Fruit fly (Drosophila melanogaster) whole organism, prepupa: Measurements from ENCODE around the gene CG2652.

Source experiments
- CG11902 ChIP-seq: fragments of 200-800 bp; sonication (Bioruptor generic); optimal IDR thresholded peaks from 3 replicates; lab custom pipeline; 2016; ENCODE audit warnings: missing biosample characterization, missing genetic modification characterization
- CG15336 ChIP-seq: fragments of 200-800 bp; sonication (Bioruptor generic); IDR thresholded peaks from 2 replicates; pipeline ENCODE4 v1.3.6; 2022; ENCODE audit warnings: missing biosample characterization, missing genetic modification characterization
- CG32006 ChIP-seq: fragments of 200-800 bp; sonication (Bioruptor generic); optimal IDR thresholded peaks from 3 replicates; lab custom pipeline; 2017; ENCODE audit warnings: missing biosample characterization, mild to moderate bottlenecking, missing genetic modification characterization
- CG6854 ChIP-seq: fragments of 200-800 bp; sonication (Bioruptor generic); optimal IDR thresholded peaks from 2 replicates; lab custom pipeline; 2017; ENCODE audit warnings: missing biosample characterization, mild to moderate bottlenecking, missing genetic modification characterization
- CG8119 ChIP-seq: fragments of 200-800 bp; sonication (Bioruptor generic); IDR thresholded peaks from 3 replicates; pipeline ENCODE4 v1.3.6; 2022; ENCODE audit warnings: missing biosample characterization, missing genetic modification characterization
- CG8632 ChIP-seq: fragments of 200-800 bp; sonication (Bioruptor generic); optimal IDR thresholded peaks from 3 replicates; lab custom pipeline; 2016; ENCODE audit warnings: missing biosample characterization, missing genetic modification characterization
- CG9139 ChIP-seq: fragments of 200-800 bp; sonication (Bioruptor generic); optimal IDR thresholded peaks from 3 replicates; lab custom pipeline; 2017; ENCODE audit warnings: missing biosample characterization, mild to moderate bottlenecking, missing genetic modification characterization
- Ets21C ChIP-seq: fragments of 200-800 bp; sonication (Bioruptor generic); optimal IDR thresholded peaks from 3 replicates; lab custom pipeline; 2016; ENCODE audit warnings: missing biosample characterization, missing genetic modification characterization
- Hr39 ChIP-seq: fragments of 200-800 bp; sonication (Bioruptor generic); optimal IDR thresholded peaks from 2 replicates; lab custom pipeline; 2016; ENCODE audit warnings: missing biosample characterization, missing genetic modification characterization
- Hr4 ChIP-seq: fragments of 200-800 bp; sonication (Bioruptor generic); optimal IDR thresholded peaks from 3 replicates; lab custom pipeline; 2016; ENCODE audit warnings: missing biosample characterization, missing genetic modification characterization
- Lpt ChIP-seq: fragments of 200-800 bp; sonication (Bioruptor generic); optimal IDR thresholded peaks from 3 replicates; lab custom pipeline; 2016; ENCODE audit warnings: missing biosample characterization, missing genetic modification characterization
- achi ChIP-seq: fragments of 200-800 bp; sonication (Bioruptor generic); optimal IDR thresholded peaks from 3 replicates; lab custom pipeline; 2016; ENCODE audit warnings: missing biosample characterization, missing genetic modification characterization
- dsx ChIP-seq: fragments of 200-800 bp; optimal IDR thresholded peaks from 3 replicates; lab custom pipeline; 2019; ENCODE audit warnings: missing biosample characterization, mild to moderate bottlenecking, missing genetic modification characterization, moderate library complexity; ENCODE audit not compliant: poor library complexity, severe bottlenecking

dm6 chrX:2690376-2690775 is 7.6 kb upstream of the CG2652 start:
- TF ChIP-seq Hr39 (GFP tag; lab: Kevin White, UChicago) = no peak
- TF ChIP-seq CG15336 (GFP tag; lab: Robert Waterston, UW) = no peak
- TF ChIP-seq CG8119 = no peak
- TF ChIP-seq Lpt = no peak
- TF ChIP-seq Hr4 (GFP tag; lab: Kevin White, UChicago) = no peak
- TF ChIP-seq CG6854 (GFP tag; lab: Kevin White, UChicago) = no peak
- TF ChIP-seq CG11902 = no peak
- no peak for TF ChIP-seq CG8632 (GFP tag; lab: Kevin White, UChicago)
- TF ChIP-seq CG32006 = no peak
- no peak for TF ChIP-seq CG9139 (GFP tag; lab: Kevin White, UChicago)
- no peak for TF ChIP-seq Ets21C (GFP tag; lab: Kevin White, UChicago)
- no peak for TF ChIP-seq achi
- no peak for TF ChIP-seq dsx (GFP tag; lab: Kevin White, UChicago)
